Worm (Caenorhabditis elegans): Measurements from ENCODE around the gene Y51H4A.13.

DNA sequence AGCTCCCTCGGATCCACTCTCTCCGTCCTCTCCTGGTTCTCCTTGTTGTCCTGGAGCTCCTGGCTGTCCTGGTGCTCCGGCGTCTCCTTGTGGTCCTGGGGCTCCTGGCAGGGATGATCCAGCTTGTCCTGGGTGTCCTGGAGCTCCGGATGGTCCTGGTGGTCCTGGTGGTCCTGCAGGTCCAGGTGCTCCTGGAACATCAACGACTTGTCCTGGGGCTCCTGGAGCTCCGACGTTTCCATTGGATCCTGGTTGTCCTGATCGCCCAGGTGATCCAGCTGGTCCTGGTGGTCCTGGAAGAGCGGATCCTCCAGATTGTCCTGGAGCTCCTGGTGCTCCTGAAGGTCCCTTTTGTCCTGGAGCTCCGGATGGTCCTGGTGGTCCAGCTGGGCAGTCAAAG, 44.6 kb downstream of the Y51H4A.13 start:
- TF ChIP-seq nhr-28 (tag; optimal IDR thresholded peaks at IDR 0.05) (no peak), nhr-85 (tag) (no peak), fos-1 (tag; optimal IDR thresholded peaks at IDR 0.05) (no peak), ces-1 (GFP tag; optimal IDR thresholded peaks at IDR 0.05) (no peak), unc-98 (GFP tag; IDR thresholded peaks at IDR 0.05) (no peak)
